Worm (Caenorhabditis elegans) whole organism, L4 larva: ENCODE measurements around the gene F31F6.3.

Experiments
- F10B5.3 ChIP-seq: sonication (generic microtip); optimal IDR thresholded peaks from 2 replicates; lab custom pipeline; 2016; ENCODE audit warnings: mild to moderate bottlenecking, missing genetic modification characterization, missing compliant biosample characterization
- T26A8.4 ChIP-seq: fragments of 200-800 bp; sonication (Bioruptor generic); IDR thresholded peaks from 2 replicates; pipeline ENCODE4 v1.3.6; 2022; ENCODE audit warnings: missing genetic modification characterization, missing compliant biosample characterization
- Y48G9A.11 ChIP-seq: fragments of 200-800 bp; sonication (Bioruptor generic); IDR thresholded peaks from 2 replicates; pipeline ENCODE4 v1.3.6; 2022; ENCODE audit warnings: missing genetic modification reagents, missing genetic modification characterization, missing compliant biosample characterization
- Y5F2A.4 ChIP-seq: fragments of 200-800 bp; sonication (Bioruptor generic); optimal IDR thresholded peaks from 2 replicates; lab custom pipeline; 2018; ENCODE audit warnings: mild to moderate bottlenecking, missing genetic modification characterization, missing compliant biosample characterization
- Y75B8A.6 ChIP-seq: fragments of 200-800 bp; sonication (Bioruptor generic); IDR thresholded peaks from 2 replicates; pipeline ENCODE4 v1.3.6; 2022; ENCODE audit warnings: missing genetic modification reagents, missing genetic modification characterization, missing compliant biosample characterization
- aha-1 ChIP-seq: fragments of 150-350 bp; peaks from one replicate; lab custom pipeline; 2014; ENCODE audit warnings: missing biosample characterization, missing genetic modification characterization
- aly-2 ChIP-seq: sonication (generic microtip); optimal IDR thresholded peaks from 2 replicates; lab custom pipeline; 2018; ENCODE audit warnings: missing biosample characterization, missing genetic modification characterization
- ama-1 ChIP-seq: fragments of 150-350 bp; optimal IDR thresholded peaks from 2 replicates; lab custom pipeline; 2014; ENCODE audit warnings: inconsistent platforms, mixed read lengths
- arid-1 ChIP-seq: fragments of 200-800 bp; sonication (Bioruptor generic); conservative IDR thresholded peaks from 2 replicates; pipeline ENCODE4 v1.3.6; 2022; ENCODE audit warnings: missing genetic modification reagents, missing genetic modification characterization, missing compliant biosample characterization
- attf-4 ChIP-seq: sonication (generic microtip); optimal IDR thresholded peaks from 3 replicates; lab custom pipeline; 2017; ENCODE audit warnings: missing biosample characterization, missing genetic modification characterization
- ceh-44 ChIP-seq: fragments of 200-800 bp; sonication (Bioruptor generic); IDR thresholded peaks from 2 replicates; pipeline ENCODE4 v1.3.6; 2022; ENCODE audit warnings: missing genetic modification reagents, missing genetic modification characterization, missing compliant biosample characterization
- ceh-62 ChIP-seq: sonication (generic microtip); optimal IDR thresholded peaks from 2 replicates; lab custom pipeline; 2017; ENCODE audit warnings: missing biosample characterization, missing genetic modification characterization
- cey-2 ChIP-seq: sonication (generic microtip); optimal IDR thresholded peaks from 3 replicates; lab custom pipeline; 2017; ENCODE audit warnings: missing genetic modification characterization, mild to moderate bottlenecking, missing compliant biosample characterization, antibody characterized with exemption, borderline replicate concordance; ENCODE audit not compliant: insufficient read depth
- daf-12 ChIP-seq: fragments of 150-350 bp; optimal IDR thresholded peaks from 2 replicates; lab custom pipeline; 2014; ENCODE audit warnings: missing biosample characterization, missing genetic modification reagents, missing genetic modification characterization
- daf-8 ChIP-seq: fragments of 200-800 bp; sonication (Bioruptor generic); IDR thresholded peaks from 2 replicates; pipeline ENCODE4 v1.3.6; 2022; ENCODE audit warnings: missing genetic modification characterization, missing compliant biosample characterization
- dmd-6 ChIP-seq: fragments of 200-800 bp; sonication (Bioruptor generic); IDR thresholded peaks from 2 replicates; pipeline ENCODE4 v1.3.6; 2022; ENCODE audit warnings: missing genetic modification reagents, missing genetic modification characterization, missing compliant biosample characterization
- dmd-8 ChIP-seq: fragments of 200-800 bp; sonication (Bioruptor generic); IDR thresholded peaks from 2 replicates; pipeline ENCODE4 v1.3.6; 2022; ENCODE audit warnings: missing genetic modification characterization, missing compliant biosample characterization
- dmd-9 ChIP-seq: fragments of 200-800 bp; sonication (Bioruptor generic); IDR thresholded peaks from 2 replicates; pipeline ENCODE4 v1.3.6; 2022; ENCODE audit warnings: missing genetic modification reagents, missing genetic modification characterization, missing compliant biosample characterization
- dve-1 ChIP-seq: sonication (generic microtip); optimal IDR thresholded peaks from 2 replicates; lab custom pipeline; 2017; ENCODE audit warnings: antibody characterized with exemption, mild to moderate bottlenecking, missing genetic modification characterization, missing compliant biosample characterization; ENCODE audit not compliant: insufficient read depth
- egl-27 ChIP-seq: sonication (generic microtip); optimal IDR thresholded peaks from 3 replicates; lab custom pipeline; 2017; ENCODE audit warnings: missing biosample characterization, missing genetic modification reagents, missing genetic modification characterization
- egl-43 ChIP-seq: fragments of 200-800 bp; sonication (Bioruptor generic); IDR thresholded peaks from 2 replicates; pipeline ENCODE4 v1.3.6; 2022; ENCODE audit warnings: missing genetic modification reagents, missing genetic modification characterization, missing compliant biosample characterization
- fkh-10 ChIP-seq: fragments of 150-350 bp; optimal IDR thresholded peaks from 2 replicates; lab custom pipeline; 2014; ENCODE audit warnings: missing biosample characterization, missing genetic modification reagents, missing genetic modification characterization
- hif-1 ChIP-seq, 2 experiments: sonication (generic microtip); optimal IDR thresholded peaks; 2 replicates each; lab custom pipeline; 2016 to 2017; ENCODE audit warnings: missing compliant biosample characterization in 2 of 2, missing genetic modification characterization in 2 of 2, missing genetic modification reagents in 2 of 2, missing genotype in 2 of 2, mild to moderate bottlenecking in 1 of 2
- hmg-1.1 ChIP-seq: fragments of 200-800 bp; sonication (Bioruptor generic); IDR thresholded peaks from 2 replicates; pipeline ENCODE4 v1.3.6; 2022; ENCODE audit warnings: missing genetic modification reagents, missing genetic modification characterization, missing compliant biosample characterization
- jun-1 ChIP-seq: fragments of 150-350 bp; optimal IDR thresholded peaks from 2 replicates; lab custom pipeline; 2014; ENCODE audit warnings: missing biosample characterization, missing genetic modification reagents, missing genetic modification characterization
- lin-15B ChIP-seq: fragments of 150-350 bp; sonication (generic microtip); optimal IDR thresholded peaks from 3 replicates; lab custom pipeline; 2014; ENCODE audit warnings: missing biosample characterization, missing genetic modification characterization
- lin-29 ChIP-seq: fragments of 200-800 bp; sonication (Bioruptor generic); IDR thresholded peaks from 2 replicates; pipeline ENCODE4 v1.3.6; 2022; ENCODE audit warnings: missing genetic modification reagents, missing genetic modification characterization, missing compliant biosample characterization
- lin-39 ChIP-seq: fragments of 150-350 bp; optimal IDR thresholded peaks from 2 replicates; lab custom pipeline; 2014; ENCODE audit warnings: missing biosample characterization, missing genetic modification reagents, missing genetic modification characterization
- lir-3 ChIP-seq: sonication (generic microtip); optimal IDR thresholded peaks from 2 replicates; lab custom pipeline; 2016; ENCODE audit warnings: mild to moderate bottlenecking, missing genetic modification characterization, missing compliant biosample characterization
- mdl-1 ChIP-seq, 2 experiments: fragments of 150-350 bp in 1 of 2; sonication (generic microtip) in 1 of 2; optimal IDR thresholded peaks; 2 replicates each; lab custom pipeline; 2014 to 2017; ENCODE audit warnings: missing biosample characterization in 2 of 2, missing genetic modification characterization in 2 of 2
- mdt-29 ChIP-seq: fragments of 200-800 bp; sonication (Bioruptor generic); IDR thresholded peaks from 2 replicates; pipeline ENCODE4 v1.3.6; 2022; ENCODE audit warnings: missing genetic modification reagents, missing genetic modification characterization, missing compliant biosample characterization
- mes-2 ChIP-seq: sonication (generic microtip); optimal IDR thresholded peaks from 2 replicates; lab custom pipeline; 2016; ENCODE audit warnings: missing genotype, mild to moderate bottlenecking, missing genetic modification characterization, missing compliant biosample characterization; ENCODE audit not compliant: poor library complexity, severe bottlenecking
- mxl-2 ChIP-seq: fragments of 200-800 bp; sonication (Bioruptor generic); conservative IDR thresholded peaks from 2 replicates; pipeline ENCODE4 v1.3.6; 2022; ENCODE audit warnings: missing genetic modification reagents, missing genetic modification characterization, missing compliant biosample characterization
- mxl-3 ChIP-seq: fragments of 200-800 bp; sonication (Bioruptor generic); optimal IDR thresholded peaks from 2 replicates; lab custom pipeline; 2018; ENCODE audit warnings: mild to moderate bottlenecking, missing genetic modification characterization, missing compliant biosample characterization
- nhr-102 ChIP-seq: sonication (generic microtip); optimal IDR thresholded peaks from 2 replicates; lab custom pipeline; 2016; ENCODE audit warnings: mild to moderate bottlenecking, missing genetic modification characterization, moderate library complexity, missing compliant biosample characterization
- nhr-28 ChIP-seq: fragments of 150-350 bp; optimal IDR thresholded peaks from 2 replicates; lab custom pipeline; 2014; ENCODE audit warnings: missing biosample characterization, missing genetic modification characterization
- nhr-41 ChIP-seq: fragments of 200-800 bp; sonication (Bioruptor generic); IDR thresholded peaks from 2 replicates; pipeline ENCODE4 v1.3.6; 2022; ENCODE audit warnings: missing genetic modification reagents, missing genetic modification characterization, missing compliant biosample characterization
- nhr-76 ChIP-seq: fragments of 150-350 bp; optimal IDR thresholded peaks from 2 replicates; lab custom pipeline; 2014; ENCODE audit warnings: missing biosample characterization, missing genetic modification characterization
- pha-4 ChIP-seq, 2 experiments: fragments of 150-350 bp in 1 of 2; fragments of 200-800 bp in 1 of 2; sonication (Bioruptor generic) in 1 of 2; IDR thresholded peaks in 1 of 2; optimal IDR thresholded peaks in 1 of 2; 2 replicates each; pipeline versions ENCODE4 v1.3.6 to Lab custom; 2014 to 2022; ENCODE audit warnings: missing genetic modification characterization in 2 of 2, missing genetic modification reagents in 2 of 2, missing biosample characterization in 1 of 2, missing compliant biosample characterization in 1 of 2
- saeg-2 ChIP-seq: fragments of 200-800 bp; sonication (Bioruptor generic); IDR thresholded peaks from 2 replicates; pipeline ENCODE4 v1.3.6; 2022; ENCODE audit warnings: missing genetic modification reagents, missing genetic modification characterization, missing compliant biosample characterization
- sdz-12 ChIP-seq: fragments of 200-800 bp; sonication (Bioruptor generic); optimal IDR thresholded peaks from 2 replicates; lab custom pipeline; 2018; ENCODE audit warnings: mild to moderate bottlenecking, missing genetic modification characterization, missing compliant biosample characterization
- set-16 ChIP-seq: fragments of 200-800 bp; sonication (Bioruptor generic); IDR thresholded peaks from 2 replicates; pipeline ENCODE4 v1.3.6; 2022; ENCODE audit warnings: missing genetic modification reagents, missing genetic modification characterization, missing compliant biosample characterization
- snpc-4 ChIP-seq: fragments of 150-350 bp; optimal IDR thresholded peaks from 2 replicates; lab custom pipeline; 2014; ENCODE audit warnings: missing biosample characterization, missing genetic modification characterization
- spr-3 ChIP-seq: fragments of 200-800 bp; sonication (Bioruptor generic); optimal IDR thresholded peaks from 2 replicates; lab custom pipeline; 2018; ENCODE audit warnings: mild to moderate bottlenecking, missing genetic modification characterization, missing compliant biosample characterization
- unc-130 ChIP-seq: sonication (generic microtip); optimal IDR thresholded peaks from 2 replicates; lab custom pipeline; 2016; ENCODE audit warnings: missing genetic modification reagents, missing genetic modification characterization, missing compliant biosample characterization
- unc-39 ChIP-seq: sonication (generic microtip); optimal IDR thresholded peaks from 2 replicates; lab custom pipeline; 2017; ENCODE audit warnings: missing biosample characterization, missing genetic modification characterization
- zag-1 ChIP-seq: fragments of 150-350 bp; optimal IDR thresholded peaks from 2 replicates; lab custom pipeline; 2014; ENCODE audit warnings: missing biosample characterization, missing genetic modification characterization
- zfp-3 ChIP-seq: fragments of 200-800 bp; sonication (Bioruptor generic); conservative IDR thresholded peaks from 2 replicates; pipeline ENCODE4 v1.3.6; 2022; ENCODE audit warnings: missing genetic modification reagents, missing genetic modification characterization, missing compliant biosample characterization
- zip-11 ChIP-seq: fragments of 200-800 bp; sonication (Bioruptor generic); IDR thresholded peaks from 2 replicates; pipeline ENCODE4 v1.3.6; 2022; ENCODE audit warnings: missing genetic modification characterization, missing compliant biosample characterization
- zip-2 ChIP-seq: fragments of 150-350 bp; optimal IDR thresholded peaks from 2 replicates; lab custom pipeline; 2014; ENCODE audit warnings: missing biosample characterization, missing genetic modification characterization
- ztf-11 ChIP-seq: fragments of 150-350 bp; optimal IDR thresholded peaks from 2 replicates; lab custom pipeline; 2014; ENCODE audit warnings: missing biosample characterization, missing genetic modification characterization

The F31F6.3 gene

DNA sequence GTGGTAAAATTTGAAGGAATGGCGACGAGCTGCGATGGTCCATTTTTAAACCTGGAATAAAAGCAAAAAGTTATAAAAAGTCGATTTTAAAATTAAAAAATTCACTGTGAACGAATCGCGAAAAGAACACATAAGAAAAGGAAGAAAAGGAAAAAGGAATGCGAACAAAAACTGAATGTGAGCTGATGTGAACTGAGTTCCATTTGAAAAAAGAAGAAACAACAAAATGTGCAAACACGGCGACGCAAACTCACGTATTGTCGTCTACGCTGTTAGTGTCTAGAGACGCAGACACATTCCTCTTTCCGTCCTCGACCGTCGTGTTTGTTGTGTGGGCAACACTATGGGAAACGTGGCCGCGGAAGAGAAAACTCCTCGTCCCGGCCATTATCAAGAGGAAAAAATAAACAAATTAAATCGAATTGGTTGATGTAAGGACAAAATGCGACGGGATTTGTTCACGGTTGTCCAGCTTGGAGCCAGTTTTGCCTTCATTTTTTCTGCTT is 18.9 kb downstream of the F31F6.3 start, which contains the start of the genes C27C12.1 and C27C12.4 (continued):
- no peak for TF ChIP-seq sdz-12
- peak; percentile 77 for TF ChIP-seq nhr-102 (tag; lab: Kevin White, UChicago)
- no peak for TF ChIP-seq nhr-41 (GFP tag; lab: Robert Waterston, UW)
- TF ChIP-seq mxl-3 (GFP tag; lab: Kevin White, UChicago): peak; percentile 90
- TF ChIP-seq F10B5.3 (tag; lab: Kevin White, UChicago): no peak
- TF ChIP-seq nhr-28 (tag; lab: Kevin White, UChicago): peak; percentile 90
- no peak for TF ChIP-seq jun-1 (tag; lab: Kevin White, UChicago)
- 0 out of 2 replicates have a peak, but pooled peaks have one; percentile 19 for TF ChIP-seq saeg-2 (GFP tag; lab: Robert Waterston, UW)
- TF ChIP-seq lir-3 (tag; lab: Kevin White, UChicago): no peak
- peak; percentile 33 for TF ChIP-seq unc-130 (GFP tag; lab: Kevin White, UChicago)
- peak; percentile 22 for TF ChIP-seq zag-1
- no peak for TF ChIP-seq egl-27 (tag; lab: Kevin White, UChicago)
- no peak for TF ChIP-seq mdt-29 (GFP tag; lab: Robert Waterston, UW)
- TF ChIP-seq Y75B8A.6 (GFP tag; lab: Robert Waterston, UW): no peak
- TF ChIP-seq spr-3 (GFP tag; lab: Kevin White, UChicago): no peak
- TF ChIP-seq Y5F2A.4 (GFP tag; lab: Kevin White, UChicago): no peak
- no peak for TF ChIP-seq aly-2
- TF ChIP-seq ama-1 (lab: Kevin White, UChicago): no peak
- no peak for TF ChIP-seq lin-29 (GFP tag; lab: Robert Waterston, UW)
- peak; percentile 69 for TF ChIP-seq T26A8.4 (GFP tag; lab: Robert Waterston, UW)
- TF ChIP-seq fkh-10 (GFP tag; lab: Kevin White, UChicago): peak; percentile 78
- no peak for TF ChIP-seq attf-4 (tag; lab: Kevin White, UChicago)
- TF ChIP-seq ceh-62 (tag; lab: Kevin White, UChicago): no peak
- TF ChIP-seq aha-1: no peak
- TF ChIP-seq mxl-2: no peak
- no peak for TF ChIP-seq ceh-44 (GFP tag; lab: Robert Waterston, UW)
- no peak for TF ChIP-seq unc-39 (tag; lab: Kevin White, UChicago)
- peak; percentile 94 for TF ChIP-seq mes-2 (tag; lab: Kevin White, UChicago)
- no peak for TF ChIP-seq dmd-8 (GFP tag; lab: Robert Waterston, UW)
- no peak for TF ChIP-seq ztf-11 (tag; lab: Kevin White, UChicago)
- TF ChIP-seq daf-8: no peak
- TF ChIP-seq dmd-9 (GFP tag; lab: Robert Waterston, UW): 0 out of 2 replicates have a peak, but pooled peaks have one; percentile 18
- no peak for TF ChIP-seq snpc-4 (tag; lab: Kevin White, UChicago)
- peak; percentile 92 for TF ChIP-seq hmg-1.1 (GFP tag; lab: Robert Waterston, UW)
- peak in 1 of 2 experiments; percentile 86 for TF ChIP-seq hif-1 (tag; optimal IDR thresholded peaks at IDR 0.05; lab: Kevin White, UChicago)
- no peak for TF ChIP-seq cey-2
- peak; percentile 84 for TF ChIP-seq dmd-6
- no peak for TF ChIP-seq Y48G9A.11 (GFP tag; lab: Robert Waterston, UW)
- peak; percentile 57 for TF ChIP-seq zip-2 (tag; lab: Kevin White, UChicago)
- TF ChIP-seq lin-15B (tag; lab: Kevin White, UChicago): no peak
- no peak for TF ChIP-seq lin-39 (tag; lab: Kevin White, UChicago)
- TF ChIP-seq set-16 (GFP tag; lab: Robert Waterston, UW): no peak
- TF ChIP-seq daf-12: no peak
- TF ChIP-seq pha-4 (GFP tag; IDR thresholded peaks at IDR 0.05; lab: Robert Waterston, UW): no peak
- peak; percentile 92 for TF ChIP-seq pha-4 (tag; optimal IDR thresholded peaks at IDR 0.05; lab: Kevin White, UChicago)
- no peak for TF ChIP-seq dve-1 (tag; lab: Kevin White, UChicago)
- TF ChIP-seq zip-11 (GFP tag; lab: Robert Waterston, UW): no peak
- no peak for TF ChIP-seq egl-43 (GFP tag; lab: Robert Waterston, UW)
- no peak for TF ChIP-seq nhr-76
- no peak; the same call in 1 of the 2 replicates for TF ChIP-seq arid-1 (GFP tag; lab: Robert Waterston, UW)
- peak in 1 of 2 experiments; percentile 65 for TF ChIP-seq mdl-1 (tag; optimal IDR thresholded peaks at IDR 0.05; lab: Kevin White, UChicago)
- no peak for TF ChIP-seq zfp-3 (GFP tag; lab: Robert Waterston, UW)
